Fruit fly (Drosophila melanogaster): ENCODE results near the gene CG46426.

Gene CG46426

dm6 chr2L:11812781-11813664, 29.6 kb upstream of the CG46426 start (continued):
- TF ChIP-seq tgo (GFP tag; IDR thresholded peaks at IDR 0.05) (no peak), CG14441 (GFP tag; IDR thresholded peaks at IDR 0.05) (no peak), CG10147 (GFP tag; optimal IDR thresholded peaks at IDR 0.05) (no peak), CG32532 (GFP tag; IDR thresholded peaks at IDR 0.05) (0 out of 2 replicates have a peak, but pooled peaks have one; percentile 19), Sox100B (GFP tag; optimal IDR thresholded peaks at IDR 0.05) (no peak), sug (tag; optimal IDR thresholded peaks at IDR 0.05) (peak; percentile 11), CG1603 (tag; optimal IDR thresholded peaks at IDR 0.05) (no peak), bsh (GFP tag; optimal IDR thresholded peaks at IDR 0.05) (no peak), Scr (GFP tag; IDR thresholded peaks at IDR 0.05; ENCODE audit: partially characterized antibody) (no peak), Taf1 (GFP tag; IDR thresholded peaks at IDR 0.05) (no peak), CG13296 (GFP tag; optimal IDR thresholded peaks at IDR 0.05) (no peak), lilli (GFP tag; optimal IDR thresholded peaks at IDR 0.05) (no peak), CG15011 (GFP tag; optimal IDR thresholded peaks at IDR 0.05) (no peak), CG9876 (GFP tag; optimal IDR thresholded peaks at IDR 0.05) (no peak), chn (GFP tag; optimal IDR thresholded peaks at IDR 0.05) (no peak), CG10959 (GFP tag; IDR thresholded peaks at IDR 0.05) (no peak), gem (tag; optimal IDR thresholded peaks at IDR 0.05) (peak; percentile 27), YL-1 (GFP tag; optimal IDR thresholded peaks at IDR 0.05) (peak; percentile 33), row (GFP tag; IDR thresholded peaks at IDR 0.05) (0 out of 3 replicates have a peak, but pooled peaks have one; percentile 17), CG12659 (GFP tag; optimal IDR thresholded peaks at IDR 0.05) (no peak), MBD-R2 (GFP tag; IDR thresholded peaks at IDR 0.05) (peak; percentile 43; the same call in 1 of the 2 replicates), Adf1 (GFP tag; IDR thresholded peaks at IDR 0.05) (peak; percentile 98), lab (GFP tag; optimal IDR thresholded peaks at IDR 0.05) (peak; percentile 32), CG13624 (GFP tag; optimal IDR thresholded peaks at IDR 0.05) (no peak), Abd-B (GFP tag; optimal IDR thresholded peaks at IDR 0.05) (no peak), CG5953 (GFP tag; IDR thresholded peaks at IDR 0.05) (no peak), CG7839 (tag; optimal IDR thresholded peaks at IDR 0.05) (peak; percentile 8), zfh1 (GFP tag; IDR thresholded peaks at IDR 0.05) (no peak), sens (GFP tag) (peak; percentile 57), hb (GFP tag; IDR thresholded peaks at IDR 0.05; ENCODE audit: partially characterized antibody) (peak; percentile 50; the same call in 1 of the 3 replicates), aop (GFP tag; IDR thresholded peaks at IDR 0.05) (no peak), maf-S (GFP tag; optimal IDR thresholded peaks at IDR 0.05) (no peak), CG2678 (tag; optimal IDR thresholded peaks at IDR 0.05) (peak; percentile 15)

- peak; percentile 79 for TF ChIP-seq BEAF-32 (GFP tag; optimal IDR thresholded peaks at IDR 0.05)
- peak; percentile 40 for TF ChIP-seq YL-1 (GFP tag; optimal IDR thresholded peaks at IDR 0.05)
- TF ChIP-seq Dip2 (GFP tag; IDR thresholded peaks at IDR 0.05), result no peak
- TF ChIP-seq CG10267 (tag; optimal IDR thresholded peaks at IDR 0.05), result peak; percentile 73
- peak; percentile 67 for TF ChIP-seq CG2129 (GFP tag; IDR thresholded peaks at IDR 0.05; ENCODE audit: partially characterized antibody)
- TF ChIP-seq CG13424 (tag; optimal IDR thresholded peaks at IDR 0.05), result peak; percentile 14
- TF ChIP-seq Sox102F (GFP tag; optimal IDR thresholded peaks at IDR 0.05), result peak; percentile 26
- peak; percentile 2 for TF ChIP-seq CG17359 (tag; optimal IDR thresholded peaks at IDR 0.05)
- peak; percentile 22 for TF ChIP-seq Ets97D (GFP tag; optimal IDR thresholded peaks at IDR 0.05)
- TF ChIP-seq CG30403 (GFP tag; optimal IDR thresholded peaks at IDR 0.05), result peak; percentile 34
- TF ChIP-seq CG10147 (GFP tag; optimal IDR thresholded peaks at IDR 0.05), result peak; percentile 2
- TF ChIP-seq Dp (GFP tag; optimal IDR thresholded peaks at IDR 0.05), result peak; percentile 93
- no peak for TF ChIP-seq prd (optimal IDR thresholded peaks at IDR 0.05)
- TF ChIP-seq prd (GFP tag; IDR thresholded peaks at IDR 0.05), result 0 out of 3 replicates have a peak, but pooled peaks have one; percentile 20
- TF ChIP-seq CG7786 (GFP tag; optimal IDR thresholded peaks at IDR 0.05), result no peak
- TF ChIP-seq CG2116 (GFP tag; optimal IDR thresholded peaks at IDR 0.05), result peak; percentile 83
- TF ChIP-seq Med (GFP tag), result peak; percentile 80
- peak; percentile 19 for TF ChIP-seq Blimp-1 (GFP tag; optimal IDR thresholded peaks at IDR 0.05)
Measured at dm6 chr2L:11813665-11814087, 29.0 kb upstream of the CG46426 start, which contains the start of gene CycY. CycY (minus strand) TSS chr2L:11813780.
